Fruit fly (Drosophila melanogaster) whole organism, wandering third instar larva: ENCODE measurements around the gene Ten-a.

Experiments
- Abd-B ChIP-seq: fragments of >200 bp; optimal IDR thresholded peaks from 2 replicates; lab custom pipeline; 2017; ENCODE audit warnings: missing biosample characterization, missing genetic modification characterization
- CG32264 ChIP-seq: fragments of 200-800 bp; sonication (Bioruptor generic); optimal IDR thresholded peaks from 2 replicates; lab custom pipeline; 2016; ENCODE audit warnings: missing biosample characterization, missing genetic modification characterization
- CG9705 ChIP-seq: fragments of 200-800 bp; sonication (Bioruptor generic); optimal IDR thresholded peaks from 2 replicates; lab custom pipeline; 2018; ENCODE audit warnings: missing biosample characterization, mild to moderate bottlenecking, missing genetic modification characterization
- Dfd ChIP-seq: fragments of >200 bp; optimal IDR thresholded peaks from 2 replicates; lab custom pipeline; 2017; ENCODE audit warnings: missing biosample characterization, missing genetic modification characterization
- Dif ChIP-seq: fragments of 200-275, 200-300 bp; sonication (Bioruptor generic); optimal IDR thresholded peaks from 2 replicates; lab custom pipeline; 2018; ENCODE audit warnings: missing biosample characterization, missing genetic modification characterization; ENCODE audit not compliant: partially characterized antibody
- GATAd ChIP-seq: sonication (Bioruptor generic); optimal IDR thresholded peaks from 2 replicates; lab custom pipeline; 2016; ENCODE audit warnings: missing biosample characterization, missing genetic modification characterization
- HLH106 ChIP-seq: fragments of 200-800 bp; optimal IDR thresholded peaks from 3 replicates; lab custom pipeline; 2019; ENCODE audit warnings: missing biosample characterization, mild to moderate bottlenecking, missing genetic modification characterization, moderate library complexity
- Hnf4 ChIP-seq: fragments of 200-800 bp; sonication (Bioruptor generic); optimal IDR thresholded peaks from 2 replicates; lab custom pipeline; 2016; ENCODE audit warnings: missing biosample characterization, mild to moderate bottlenecking, missing genetic modification characterization
- Hr78 ChIP-seq: fragments of >200 bp; optimal IDR thresholded peaks from 2 replicates; lab custom pipeline; 2017; ENCODE audit warnings: missing biosample characterization, missing genetic modification characterization
- Hr83 ChIP-seq: fragments of 200-300 bp; sonication (Bioruptor generic); optimal IDR thresholded peaks from 2 replicates; lab custom pipeline; 2016; ENCODE audit warnings: missing biosample characterization, mild to moderate bottlenecking, missing genetic modification characterization, moderate library complexity; ENCODE audit not compliant: poor library complexity, severe bottlenecking
- Jra ChIP-seq: sonication (Bioruptor generic); optimal IDR thresholded peaks from 2 replicates; lab custom pipeline; 2016; ENCODE audit warnings: missing biosample characterization, missing genetic modification characterization
- Mio ChIP-seq: sonication (Bioruptor generic); optimal IDR thresholded peaks from 2 replicates; lab custom pipeline; 2016; ENCODE audit warnings: missing biosample characterization, missing genetic modification characterization
- Myc ChIP-seq: fragments of >200 bp; optimal IDR thresholded peaks from 2 replicates; lab custom pipeline; 2017
- N ChIP-seq: fragments of >200 bp; optimal IDR thresholded peaks from 2 replicates; lab custom pipeline; 2018; ENCODE audit warnings: missing biosample characterization, missing external identifiers, missing genetic modification characterization
- OdsH ChIP-seq: fragments of 200-800 bp; sonication (Bioruptor generic); optimal IDR thresholded peaks from 2 replicates; lab custom pipeline; 2016; ENCODE audit warnings: missing biosample characterization, mild to moderate bottlenecking, missing genetic modification characterization
- Rel ChIP-seq, 2 experiments: fragments of 200-800 bp; sonication (Bioruptor generic) in 1 of 2; optimal IDR thresholded peaks; 2 replicates in 1 of 2; 3 replicates in 1 of 2; lab custom pipeline; 2016 to 2019; ENCODE audit warnings: mild to moderate bottlenecking in 2 of 2, missing biosample characterization in 2 of 2, missing genetic modification characterization in 2 of 2, moderate library complexity in 1 of 2
- Sp1 ChIP-seq: fragments of 200-800 bp; sonication (Bioruptor generic); optimal IDR thresholded peaks from 3 replicates; lab custom pipeline; 2019; ENCODE audit warnings: missing biosample characterization, mild to moderate bottlenecking, missing genetic modification characterization, moderate library complexity
- Vsx2 ChIP-seq: fragments of 200-300, 225-300 bp; sonication (Bioruptor generic); optimal IDR thresholded peaks from 2 replicates; lab custom pipeline; 2018; ENCODE audit warnings: missing biosample characterization, missing genetic modification characterization; ENCODE audit not compliant: partially characterized antibody
- br ChIP-seq: fragments of 200-800 bp; sonication (Bioruptor generic); optimal IDR thresholded peaks from 2 replicates; lab custom pipeline; 2016; ENCODE audit warnings: missing biosample characterization, missing genetic modification characterization
- dl ChIP-seq, 2 experiments: fragments of 175-275, 200-275 bp in 1 of 2; fragments of 200-275 bp in 1 of 2; sonication (Bioruptor generic); optimal IDR thresholded peaks; lab custom pipeline; 2018; ENCODE audit warnings: mild to moderate bottlenecking in 2 of 2, missing biosample characterization in 2 of 2, missing genetic modification characterization in 2 of 2, moderate library complexity in 2 of 2; ENCODE audit not compliant: partially characterized antibody in 2 of 2, insufficient read depth in 1 of 2
- dsf ChIP-seq: sonication (Bioruptor generic); optimal IDR thresholded peaks from 2 replicates; lab custom pipeline; 2016; ENCODE audit warnings: missing biosample characterization, missing genetic modification characterization, borderline replicate concordance
- ey ChIP-seq: fragments of 200-800 bp; sonication (Bioruptor generic); optimal IDR thresholded peaks from 2 replicates; lab custom pipeline; 2016; ENCODE audit warnings: missing biosample characterization, missing genetic modification characterization
- foxo ChIP-seq, 2 experiments: fragments of 200-800 bp; sonication (Bioruptor generic); optimal IDR thresholded peaks; 2 replicates in 1 of 2; 3 replicates in 1 of 2; lab custom pipeline; 2016 to 2017; ENCODE audit warnings: missing biosample characterization in 2 of 2, missing genetic modification characterization in 2 of 2
- fru ChIP-seq: fragments of 200-800 bp; sonication (Bioruptor generic); optimal IDR thresholded peaks from 3 replicates; lab custom pipeline; 2016; ENCODE audit warnings: missing biosample characterization, mild to moderate bottlenecking, missing genetic modification characterization
- h ChIP-seq: fragments of 200-800 bp; sonication (Bioruptor generic); optimal IDR thresholded peaks from 3 replicates; lab custom pipeline; 2016; ENCODE audit warnings: missing biosample characterization, mild to moderate bottlenecking, missing genetic modification characterization
- lola ChIP-seq: fragments of >200 bp; optimal IDR thresholded peaks from 2 replicates; lab custom pipeline; 2017; ENCODE audit warnings: missing biosample characterization, missing genetic modification characterization
- pan ChIP-seq: fragments of >200 bp; optimal IDR thresholded peaks from 2 replicates; lab custom pipeline; 2017
- rgr ChIP-seq: fragments of 200-800 bp; sonication (Bioruptor generic); optimal IDR thresholded peaks from 3 replicates; lab custom pipeline; 2016; ENCODE audit warnings: missing biosample characterization, mild to moderate bottlenecking, missing genetic modification characterization
- sage ChIP-seq: fragments of 200-800 bp; sonication (Bioruptor generic); optimal IDR thresholded peaks from 2 replicates; lab custom pipeline; 2016; ENCODE audit warnings: missing biosample characterization, mild to moderate bottlenecking, missing genetic modification characterization
- sv ChIP-seq: fragments of 200-800 bp; sonication (Bioruptor generic); optimal IDR thresholded peaks from 3 replicates; lab custom pipeline; 2016; ENCODE audit warnings: missing biosample characterization, missing genetic modification characterization
- tai ChIP-seq: sonication (Bioruptor generic); optimal IDR thresholded peaks from 2 replicates; lab custom pipeline; 2016; ENCODE audit warnings: missing biosample characterization, missing genetic modification characterization
- usp ChIP-seq: fragments of >200 bp; optimal IDR thresholded peaks from 2 replicates; lab custom pipeline; 2017; ENCODE audit warnings: missing biosample characterization, missing genetic modification characterization
- woc ChIP-seq: sonication (Bioruptor generic); optimal IDR thresholded peaks from 2 replicates; lab custom pipeline; 2016; ENCODE audit warnings: missing biosample characterization, mild to moderate bottlenecking, missing genetic modification characterization

Gene Ten-a

dm6 chrX:12059495-12059894, 16.0 kb downstream of the Ten-a start, which contains the start of gene Muc11A:
Gene Muc11A (plus strand): TSS chrX:12059795.
- no peak for TF ChIP-seq Jra
- no peak for TF ChIP-seq rgr (GFP tag; lab: Kevin White, UChicago)
- TF ChIP-seq woc (GFP tag; lab: Kevin White, UChicago): no peak
- TF ChIP-seq Dfd (GFP tag; lab: Kevin White, UChicago): no peak
- TF ChIP-seq Abd-B: no peak
- no peak for TF ChIP-seq GATAd (GFP tag; lab: Kevin White, UChicago)
- no peak for TF ChIP-seq Sp1
- no peak for TF ChIP-seq ey (GFP tag; lab: Kevin White, UChicago)
- no peak for TF ChIP-seq Mio (GFP tag; lab: Kevin White, UChicago)
- TF ChIP-seq dsf (GFP tag; lab: Kevin White, UChicago): no peak
- no peak for TF ChIP-seq N (GFP tag; lab: Kevin White, UChicago)
- no peak for TF ChIP-seq CG9705 (GFP tag; lab: Kevin White, UChicago)
- TF ChIP-seq Rel (GFP tag; optimal IDR thresholded peaks at IDR 0.05; lab: Kevin White, UChicago): no peak
- no peak for TF ChIP-seq Rel (tag; optimal IDR thresholded peaks at IDR 0.05; lab: Kevin White, UChicago)
- TF ChIP-seq sage: no peak
- TF ChIP-seq, all 38 proteins: peak for 0

- no peak for TF ChIP-seq Dfd (GFP tag; lab: Kevin White, UChicago)
- no peak for TF ChIP-seq CG32264 (GFP tag; lab: Kevin White, UChicago)
- no peak for TF ChIP-seq Myc (lab: Kevin White, UChicago)
- no peak for TF ChIP-seq Hr78 (GFP tag; lab: Kevin White, UChicago)
- TF ChIP-seq dl (GFP tag; optimal IDR thresholded peaks at IDR 0.05; lab: Kevin White, UChicago; ENCODE audit: insufficient read depth in 1 of 2, partially characterized antibody in 2 of 2): no peak
- TF ChIP-seq, all 38 proteins: peak for 0
These were observed 26.6 kb downstream of the Ten-a start, which contains the start of gene CG34323 for dm6 chrX:12070137-12070536. Gene CG34323 (plus strand): TSS chrX:12070437.

dm6 chrX:12072718-12073117, 29.2 kb downstream of the Ten-a start, which contains the start of gene moon:
Gene moon (minus strand): TSS chrX:12072818.
- TF ChIP-seq pan (lab: Kevin White, UChicago) (no peak), foxo (GFP tag; optimal IDR thresholded peaks at IDR 0.05; lab: Kevin White, UChicago) (no peak), Dfd (GFP tag; lab: Kevin White, UChicago) (no peak), Vsx2 (GFP tag; lab: Kevin White, UChicago) (no peak), Sp1 (no peak), sv (GFP tag; lab: Kevin White, UChicago) (no peak), br (GFP tag; lab: Kevin White, UChicago) (no peak), lola (no peak), Dif (no peak), HLH106 (tag; lab: Kevin White, UChicago) (no peak), Hnf4 (GFP tag; lab: Kevin White, UChicago) (no peak), tai (no peak)

dm6 chrX:12073637-12074036, 30.1 kb downstream of the Ten-a start:
- TF ChIP-seq usp (no peak), HLH106 (tag; lab: Kevin White, UChicago) (peak; percentile 25), Sp1 (peak; percentile 5)

- TF ChIP-seq Rel (GFP tag; optimal IDR thresholded peaks at IDR 0.05; lab: Kevin White, UChicago) (no peak), Rel (tag; optimal IDR thresholded peaks at IDR 0.05; lab: Kevin White, UChicago) (no peak), CG9705 (GFP tag; lab: Kevin White, UChicago) (no peak), sage (no peak), Dif (no peak), Myc (lab: Kevin White, UChicago) (no peak), ey (GFP tag; lab: Kevin White, UChicago) (no peak), foxo (GFP tag; optimal IDR thresholded peaks at IDR 0.05; lab: Kevin White, UChicago) (peak in 1 of 2 experiments; percentile 32), pan (lab: Kevin White, UChicago) (no peak), dsf (GFP tag; lab: Kevin White, UChicago) (no peak), Hr78 (GFP tag; lab: Kevin White, UChicago) (no peak), tai (no peak), fru (GFP tag; lab: Kevin White, UChicago) (peak; percentile 19), h (GFP tag; lab: Kevin White, UChicago) (no peak), GATAd (GFP tag; lab: Kevin White, UChicago) (no peak), Dfd (GFP tag; lab: Kevin White, UChicago) (no peak), usp (no peak), Hr83 (GFP tag; lab: Kevin White, UChicago) (no peak), OdsH (GFP tag; lab: Kevin White, UChicago) (no peak)
- TF ChIP-seq, all 38 proteins: peak for 2
These were observed 32.1 kb downstream of the Ten-a start for dm6 chrX:12075569-12075968.
